ENCODE assay signal across 5 fruit fly cellular contexts in genomic region chr3L:377222-378071, dm6.
A peak's percentile ranks its signal among the peaks of the same experiment; 100 is the strongest.
TF ChIP-seq lines count a peak whose summit lies in the region.

No protein-coding gene starts in this region.

- peak; percentile 39 for TF ChIP-seq CTCF in whole organism, embryonic (GFP tag; optimal IDR thresholded peaks at IDR 0.05; lab: Kevin White, UChicago)

TF ChIP-seq in whole organism, adult, 20 proteins besides CTCF, POLR2A, EP300 and RAD21:
- TF ChIP-seq cnc (optimal IDR thresholded peaks at IDR 0.05; lab: Kevin White, UChicago) (no peak), CG11617 (GFP tag; optimal IDR thresholded peaks at IDR 0.05; lab: Kevin White, UChicago) (no peak), Crg-1 (GFP tag; optimal IDR thresholded peaks at IDR 0.05; lab: Kevin White, UChicago) (no peak), CG1620 (GFP tag; optimal IDR thresholded peaks at IDR 0.05; lab: Kevin White, UChicago) (no peak), CG12768 (GFP tag; optimal IDR thresholded peaks at IDR 0.05; lab: Kevin White, UChicago) (no peak), cic (GFP tag; optimal IDR thresholded peaks at IDR 0.05; lab: Kevin White, UChicago) (no peak), CG5204 (GFP tag; optimal IDR thresholded peaks at IDR 0.05; lab: Kevin White, UChicago) (no peak), CG14711 (tag; optimal IDR thresholded peaks at IDR 0.05; lab: Kevin White, UChicago) (peak; percentile 3), bab1 (GFP tag; optimal IDR thresholded peaks at IDR 0.05; lab: Kevin White, UChicago) (no peak), CG7101 (tag; optimal IDR thresholded peaks at IDR 0.05; lab: Kevin White, UChicago) (peak; percentile 18), pad (GFP tag; optimal IDR thresholded peaks at IDR 0.05; lab: Kevin White, UChicago) (no peak), toe (GFP tag; optimal IDR thresholded peaks at IDR 0.05; lab: Kevin White, UChicago) (no peak), ovo (GFP tag; optimal IDR thresholded peaks at IDR 0.05; lab: Kevin White, UChicago) (no peak), Hr96 (GFP tag; optimal IDR thresholded peaks at IDR 0.05; lab: Kevin White, UChicago) (no peak), Clk (GFP tag; optimal IDR thresholded peaks at IDR 0.05; lab: Kevin White, UChicago) (no peak)

TF ChIP-seq in whole organism, embryonic, 481 proteins besides CTCF, POLR2A, EP300 and RAD21 (continues in another document):
- TF ChIP-seq Med (GFP tag; lab: Kevin White, UChicago) (peak; percentile 75), CG8290 (GFP tag; optimal IDR thresholded peaks at IDR 0.05; lab: Kevin White, UChicago) (peak; percentile 9), CG8290 (tag; optimal IDR thresholded peaks at IDR 0.05; lab: Kevin White, UChicago) (peak in 1 of 2 experiments; percentile 19), CG7271 (tag; optimal IDR thresholded peaks at IDR 0.05; lab: Kevin White, UChicago) (peak; percentile 40), Jarid2 (GFP tag; optimal IDR thresholded peaks at IDR 0.05; lab: Kevin White, UChicago) (no peak), klu (GFP tag; IDR thresholded peaks at IDR 0.05; lab: Robert Waterston, UW) (peak; percentile 50), CG12155 (GFP tag; optimal IDR thresholded peaks at IDR 0.05; lab: Kevin White, UChicago) (peak; percentile 79), CG2202 (tag; optimal IDR thresholded peaks at IDR 0.05; lab: Kevin White, UChicago) (peak; percentile 84), tap (tag; optimal IDR thresholded peaks at IDR 0.05; lab: Kevin White, UChicago) (peak; percentile 87), Dek (tag; optimal IDR thresholded peaks at IDR 0.05; lab: Kevin White, UChicago) (peak; percentile 90), kah (GFP tag; optimal IDR thresholded peaks at IDR 0.05; lab: Kevin White, UChicago) (peak; percentile 79), CG17328 (GFP tag; IDR thresholded peaks at IDR 0.05; lab: Robert Waterston, UW) (peak; percentile 73), CG17829 (tag; optimal IDR thresholded peaks at IDR 0.05; lab: Kevin White, UChicago) (peak; percentile 93), Xrp1 (GFP tag; IDR thresholded peaks at IDR 0.05; lab: Robert Waterston, UW) (peak; percentile 88), CG10979 (tag; optimal IDR thresholded peaks at IDR 0.05; lab: Kevin White, UChicago) (peak; percentile 94), fu2 (GFP tag; optimal IDR thresholded peaks at IDR 0.05; lab: Kevin White, UChicago) (no peak), CG4854 (GFP tag; optimal IDR thresholded peaks at IDR 0.05; lab: Kevin White, UChicago) (peak; percentile 18), CG6272 (GFP tag; IDR thresholded peaks at IDR 0.05; lab: Robert Waterston, UW) (0 out of 2 replicates have a peak, but pooled peaks have one; percentile 15), zfh1 (GFP tag; IDR thresholded peaks at IDR 0.05; lab: Robert Waterston, UW) (peak; percentile 78), CG18599 (GFP tag; optimal IDR thresholded peaks at IDR 0.05; lab: Kevin White, UChicago) (peak; percentile 98)

TF ChIP-seq in whole organism, prepupa, 60 proteins besides CTCF, POLR2A, EP300 and RAD21 (continues in another document):
- TF ChIP-seq CG15336 (GFP tag; IDR thresholded peaks at IDR 0.05; lab: Robert Waterston, UW) (peak; percentile 71), vri (GFP tag; optimal IDR thresholded peaks at IDR 0.05; lab: Kevin White, UChicago) (no peak), CG31627 (GFP tag; optimal IDR thresholded peaks at IDR 0.05; lab: Kevin White, UChicago) (peak; percentile 16), CG11762 (GFP tag; optimal IDR thresholded peaks at IDR 0.05; lab: Kevin White, UChicago; ENCODE audit: insufficient read depth) (peak; percentile 67), Eip75B (GFP tag; optimal IDR thresholded peaks at IDR 0.05; lab: Kevin White, UChicago) (peak; percentile 58), Sox14 (GFP tag; optimal IDR thresholded peaks at IDR 0.05; lab: Kevin White, UChicago) (no peak), CG8119 (GFP tag; IDR thresholded peaks at IDR 0.05; lab: Robert Waterston, UW) (peak; percentile 69), eg (GFP tag; IDR thresholded peaks at IDR 0.05; lab: Robert Waterston, UW) (peak; percentile 38; the same call in 2 of the 3 replicates), Hr38 (GFP tag; optimal IDR thresholded peaks at IDR 0.05; lab: Kevin White, UChicago) (no peak), Hr39 (GFP tag; optimal IDR thresholded peaks at IDR 0.05; lab: Kevin White, UChicago) (peak; percentile 20), Ets96B (tag; optimal IDR thresholded peaks at IDR 0.05; lab: Kevin White, UChicago) (peak; percentile 73), CG6163 (GFP tag; IDR thresholded peaks at IDR 0.05; lab: Robert Waterston, UW) (peak; percentile 47; the same call in 1 of the 3 replicates), fd59A (GFP tag; optimal IDR thresholded peaks at IDR 0.05; lab: Kevin White, UChicago) (peak; percentile 40), CG32006 (GFP tag; optimal IDR thresholded peaks at IDR 0.05; lab: Kevin White, UChicago) (peak; percentile 72), lz (GFP tag; optimal IDR thresholded peaks at IDR 0.05; lab: Kevin White, UChicago) (peak; percentile 32), Eip93F (GFP tag; optimal IDR thresholded peaks at IDR 0.05; lab: Kevin White, UChicago) (peak; percentile 19), Gug (GFP tag; IDR thresholded peaks at IDR 0.05; lab: Robert Waterston, UW) (no peak), svp (GFP tag; lab: Kevin White, UChicago) (peak; percentile 85), salr (GFP tag; optimal IDR thresholded peaks at IDR 0.05; lab: Kevin White, UChicago) (no peak), OdsH (GFP tag; optimal IDR thresholded peaks at IDR 0.05; lab: Kevin White, UChicago) (peak; percentile 77)

TF ChIP-seq in whole organism, pupa, 21 proteins besides CTCF, POLR2A, EP300 and RAD21:
- TF ChIP-seq CG15710 (tag; optimal IDR thresholded peaks at IDR 0.05; lab: Kevin White, UChicago) (peak; percentile 77), CG8301 (tag; optimal IDR thresholded peaks at IDR 0.05; lab: Kevin White, UChicago) (peak; percentile 59), Ets98B (GFP tag; IDR thresholded peaks at IDR 0.05; lab: Robert Waterston, UW) (no peak), CG17806 (tag; optimal IDR thresholded peaks at IDR 0.05; lab: Kevin White, UChicago) (peak; percentile 72), Snoo (tag; optimal IDR thresholded peaks at IDR 0.05; lab: Kevin White, UChicago) (peak; percentile 69), Pif1B (GFP tag; optimal IDR thresholded peaks at IDR 0.05; lab: Kevin White, UChicago) (peak; percentile 48), Pif1A (GFP tag; optimal IDR thresholded peaks at IDR 0.05; lab: Kevin White, UChicago) (peak; percentile 66), CG34367 (tag; optimal IDR thresholded peaks at IDR 0.05; lab: Kevin White, UChicago) (peak; percentile 50), CG4496 (GFP tag; IDR thresholded peaks at IDR 0.05; lab: Robert Waterston, UW) (peak; percentile 65; the same call in 2 of the 3 replicates), CG9948 (tag; optimal IDR thresholded peaks at IDR 0.05; lab: Kevin White, UChicago) (peak; percentile 69), D1 (tag; optimal IDR thresholded peaks at IDR 0.05; lab: Kevin White, UChicago) (no peak), EcR (GFP tag; optimal IDR thresholded peaks at IDR 0.05; lab: Kevin White, UChicago) (no peak), CG14655 (GFP tag; optimal IDR thresholded peaks at IDR 0.05; lab: Kevin White, UChicago) (peak; percentile 68), CG8159 (tag; optimal IDR thresholded peaks at IDR 0.05; lab: Kevin White, UChicago) (peak; percentile 89), CG32121 (GFP tag; IDR thresholded peaks at IDR 0.05; lab: Robert Waterston, UW) (peak; percentile 48; the same call in 1 of the 2 replicates)

TF ChIP-seq in whole organism, wandering third instar larva, 38 proteins besides CTCF, POLR2A, EP300 and RAD21 (continues in another document):
- TF ChIP-seq sv (GFP tag; optimal IDR thresholded peaks at IDR 0.05; lab: Kevin White, UChicago) = peak; percentile 70
- no peak for TF ChIP-seq Dfd (GFP tag; optimal IDR thresholded peaks at IDR 0.05; lab: Kevin White, UChicago)
- TF ChIP-seq pan (optimal IDR thresholded peaks at IDR 0.05; lab: Kevin White, UChicago) = no peak
- TF ChIP-seq brk (GFP tag; optimal IDR thresholded peaks at IDR 0.05; lab: Kevin White, UChicago) = peak; percentile 74
- peak; percentile 54 for TF ChIP-seq h (GFP tag; optimal IDR thresholded peaks at IDR 0.05; lab: Kevin White, UChicago)
- no peak for TF ChIP-seq woc (GFP tag; optimal IDR thresholded peaks at IDR 0.05; lab: Kevin White, UChicago)
- no peak for TF ChIP-seq usp (GFP tag; optimal IDR thresholded peaks at IDR 0.05; lab: Kevin White, UChicago)
- TF ChIP-seq Vsx2 (GFP tag; optimal IDR thresholded peaks at IDR 0.05; lab: Kevin White, UChicago; ENCODE audit: partially characterized antibody) = no peak
- peak; percentile 69 for TF ChIP-seq psq (GFP tag; optimal IDR thresholded peaks at IDR 0.05; lab: Kevin White, UChicago)
- TF ChIP-seq Sp1 (GFP tag; optimal IDR thresholded peaks at IDR 0.05; lab: Kevin White, UChicago) = peak; percentile 84
- TF ChIP-seq rgr (GFP tag; optimal IDR thresholded peaks at IDR 0.05; lab: Kevin White, UChicago) = peak; percentile 69
- no peak for TF ChIP-seq jim (GFP tag; optimal IDR thresholded peaks at IDR 0.05; lab: Kevin White, UChicago)
- no peak for TF ChIP-seq N (GFP tag; optimal IDR thresholded peaks at IDR 0.05; lab: Kevin White, UChicago)
- no peak for TF ChIP-seq Hnf4 (GFP tag; optimal IDR thresholded peaks at IDR 0.05; lab: Kevin White, UChicago)
- TF ChIP-seq CrebA (GFP tag; optimal IDR thresholded peaks at IDR 0.05; lab: Kevin White, UChicago; ENCODE audit: borderline replicate concordance) = no peak
- no peak for TF ChIP-seq CG32264 (GFP tag; optimal IDR thresholded peaks at IDR 0.05; lab: Kevin White, UChicago)
- TF ChIP-seq fru (GFP tag; optimal IDR thresholded peaks at IDR 0.05; lab: Kevin White, UChicago) = peak; percentile 73
- TF ChIP-seq dmrt93B (GFP tag; optimal IDR thresholded peaks at IDR 0.05; lab: Kevin White, UChicago) = peak; percentile 63
- TF ChIP-seq HLH106 (tag; optimal IDR thresholded peaks at IDR 0.05; lab: Kevin White, UChicago) = peak; percentile 85
- no peak for TF ChIP-seq Dif (GFP tag; optimal IDR thresholded peaks at IDR 0.05; lab: Kevin White, UChicago; ENCODE audit: partially characterized antibody)
- no peak for TF ChIP-seq Myc (optimal IDR thresholded peaks at IDR 0.05; lab: Kevin White, UChicago)
- TF ChIP-seq dl (GFP tag; optimal IDR thresholded peaks at IDR 0.05; lab: Kevin White, UChicago; ENCODE audit: insufficient read depth in 1 of 2, partially characterized antibody in 2 of 2) = no peak
- no peak for TF ChIP-seq GATAd (GFP tag; optimal IDR thresholded peaks at IDR 0.05; lab: Kevin White, UChicago)
- no peak for TF ChIP-seq dsf (GFP tag; optimal IDR thresholded peaks at IDR 0.05; lab: Kevin White, UChicago; ENCODE audit: borderline replicate concordance)
- TF ChIP-seq br (GFP tag; optimal IDR thresholded peaks at IDR 0.05; lab: Kevin White, UChicago) = peak; percentile 46
- peak in 1 of 2 experiments; percentile 78 for TF ChIP-seq foxo (GFP tag; optimal IDR thresholded peaks at IDR 0.05; lab: Kevin White, UChicago)
- TF ChIP-seq OdsH (GFP tag; optimal IDR thresholded peaks at IDR 0.05; lab: Kevin White, UChicago) = peak; percentile 74
- TF ChIP-seq CG9705 (GFP tag; optimal IDR thresholded peaks at IDR 0.05; lab: Kevin White, UChicago) = peak; percentile 49
- TF ChIP-seq ey (GFP tag; optimal IDR thresholded peaks at IDR 0.05; lab: Kevin White, UChicago) = peak; percentile 43
